Fruit fly (Drosophila melanogaster) whole organism, embryonic: ENCODE data around the gene Awh.
A peak's percentile ranks its signal among the peaks of the same experiment; 100 is the strongest.

ENCODE experiments used
- Adf1 ChIP-seq: fragments of 200-800 bp; sonication (Bioruptor generic); IDR thresholded peaks from 2 replicates; pipeline ENCODE4 v1.3.6; 2022; ENCODE audit warnings: missing biosample characterization, missing genetic modification characterization
- Bgb ChIP-seq: fragments of 200-800 bp; sonication (Bioruptor generic); IDR thresholded peaks from 2 replicates; pipeline ENCODE4 v1.3.6; 2022; ENCODE audit warnings: missing biosample characterization, missing genetic modification characterization; ENCODE audit not compliant: partially characterized antibody
- Blimp-1 ChIP-seq: fragments of 200-800 bp; sonication (Bioruptor generic); optimal IDR thresholded peaks from 3 replicates; lab custom pipeline; 2018; ENCODE audit warnings: missing biosample characterization, missing genetic modification characterization, mild to moderate bottlenecking, moderate library complexity, missing genetic modification reagents
- C15 ChIP-seq: fragments of 200-800 bp; sonication (Bioruptor generic); IDR thresholded peaks from 3 replicates; pipeline ENCODE4 v1.3.6; 2022; ENCODE audit warnings: missing biosample characterization, missing genetic modification characterization
- CG1024 ChIP-seq: fragments of 200-800 bp; sonication (Bioruptor generic); IDR thresholded peaks from 2 replicates; pipeline ENCODE4 v1.3.6; 2022; ENCODE audit warnings: missing biosample characterization, missing genetic modification characterization
- CG10654 ChIP-seq: fragments of 200-800 bp; sonication (Bioruptor generic); optimal IDR thresholded peaks from 2 replicates; lab custom pipeline; 2016; ENCODE audit warnings: missing biosample characterization, missing genetic modification characterization
- CG10979 ChIP-seq: fragments of 200-800 bp; sonication (Bioruptor generic); optimal IDR thresholded peaks from 2 replicates; lab custom pipeline; 2018; ENCODE audit warnings: missing biosample characterization, mild to moderate bottlenecking, missing genetic modification characterization, moderate library complexity
- CG12236 ChIP-seq: fragments of 200-800 bp; sonication (Bioruptor generic); optimal IDR thresholded peaks from 2 replicates; lab custom pipeline; 2016; ENCODE audit warnings: missing biosample characterization, missing genetic modification characterization
- CG12391 ChIP-seq: fragments of 200-800 bp; sonication (Bioruptor generic); optimal IDR thresholded peaks from 3 replicates; lab custom pipeline; 2018; ENCODE audit warnings: missing biosample characterization, mild to moderate bottlenecking, missing genetic modification characterization, moderate library complexity
- CG12942 ChIP-seq: fragments of 200-800 bp; sonication (Bioruptor generic); optimal IDR thresholded peaks from 3 replicates; lab custom pipeline; 2016; ENCODE audit warnings: missing biosample characterization, missing genetic modification characterization
- CG14050 ChIP-seq: fragments of 200-800 bp; sonication (Bioruptor generic); IDR thresholded peaks from 3 replicates; pipeline ENCODE4 v1.3.6; 2022; ENCODE audit warnings: missing biosample characterization, missing genetic modification characterization
- CG1602 ChIP-seq: fragments of 200-800 bp; sonication (Bioruptor generic); optimal IDR thresholded peaks from 3 replicates; lab custom pipeline; 2016; ENCODE audit warnings: missing biosample characterization, missing genetic modification characterization
- CG17829 ChIP-seq: fragments of 200-800 bp; optimal IDR thresholded peaks from 2 replicates; lab custom pipeline; 2019; ENCODE audit warnings: missing biosample characterization, mild to moderate bottlenecking, missing genetic modification characterization, moderate library complexity
- CG18011 ChIP-seq: fragments of 200-800 bp; sonication (Bioruptor generic); optimal IDR thresholded peaks from 2 replicates; lab custom pipeline; 2017; ENCODE audit warnings: missing biosample characterization, missing genetic modification characterization, mild to moderate bottlenecking, moderate library complexity, missing genotype
- CG2889 ChIP-seq: fragments of 200-800 bp; sonication (Bioruptor generic); IDR thresholded peaks from 3 replicates; pipeline ENCODE4 v1.3.6; 2022; ENCODE audit warnings: missing biosample characterization, missing genetic modification characterization
- CG3838 ChIP-seq: fragments of 200-800 bp; sonication (Bioruptor generic); optimal IDR thresholded peaks from 3 replicates; lab custom pipeline; 2016; ENCODE audit warnings: missing biosample characterization, missing genetic modification characterization
- CG4404 ChIP-seq: fragments of 200-800 bp; sonication (Bioruptor generic); IDR thresholded peaks from 2 replicates; pipeline ENCODE4 v1.3.6; 2022; ENCODE audit warnings: missing biosample characterization, missing genetic modification characterization
- CG6254 ChIP-seq: fragments of 200-800 bp; sonication (Bioruptor generic); optimal IDR thresholded peaks from 3 replicates; lab custom pipeline; 2017; ENCODE audit warnings: mild to moderate bottlenecking, missing biosample characterization, missing genetic modification reagents, missing genetic modification characterization
- CG6689 ChIP-seq: fragments of 200-800 bp; sonication (Bioruptor generic); IDR thresholded peaks from 2 replicates; pipeline ENCODE4 v1.3.6; 2022; ENCODE audit warnings: missing biosample characterization, missing genetic modification characterization
- CG8765 ChIP-seq: fragments of 200-800 bp; sonication (Bioruptor generic); IDR thresholded peaks from 2 replicates; pipeline ENCODE4 v1.3.6; 2022; ENCODE audit warnings: missing biosample characterization, missing genetic modification characterization
- CG8924 ChIP-seq: fragments of 200-800 bp; optimal IDR thresholded peaks from 3 replicates; lab custom pipeline; 2019; ENCODE audit warnings: missing biosample characterization, mild to moderate bottlenecking, missing genetic modification characterization, moderate library complexity
- CG9437 ChIP-seq: fragments of 200-800 bp; sonication (Bioruptor generic); optimal IDR thresholded peaks from 2 replicates; lab custom pipeline; 2018; ENCODE audit warnings: missing biosample characterization, mild to moderate bottlenecking, missing genetic modification characterization
- Camta ChIP-seq: fragments of 200-800 bp; sonication (Bioruptor generic); optimal IDR thresholded peaks from 2 replicates; lab custom pipeline; 2016; ENCODE audit warnings: missing biosample characterization, missing genetic modification characterization
- HLH4C ChIP-seq: fragments of 200-800 bp; sonication (Bioruptor generic); IDR thresholded peaks from 3 replicates; pipeline ENCODE4 v1.3.6; 2022; ENCODE audit warnings: missing biosample characterization, missing genetic modification characterization; ENCODE audit not compliant: partially characterized antibody
- Optix ChIP-seq: fragments of 200-800 bp; sonication (Bioruptor generic); IDR thresholded peaks from 3 replicates; pipeline ENCODE4 v1.3.6; 2022; ENCODE audit warnings: missing biosample characterization, missing genetic modification characterization
- Sox100B ChIP-seq: fragments of 200-800 bp; sonication (Bioruptor generic); optimal IDR thresholded peaks from 3 replicates; lab custom pipeline; 2018; ENCODE audit warnings: missing biosample characterization, mild to moderate bottlenecking, missing genetic modification characterization
- Spps ChIP-seq: fragments of 200-800 bp; sonication (Bioruptor generic); optimal IDR thresholded peaks from 2 replicates; lab custom pipeline; 2018; ENCODE audit warnings: missing biosample characterization, mild to moderate bottlenecking, missing genetic modification characterization
- Trl ChIP-seq, 3 experiments: fragments of >200 bp in 2 of 3; fragments of 200-800 bp in 1 of 3; sonication (Bioruptor generic) in 1 of 3; optimal IDR thresholded peaks; 2 replicates in 1 of 3; 3 replicates in 2 of 3; lab custom pipeline; 2016 to 2017; ENCODE audit warnings: missing biosample characterization in 1 of 3, missing genetic modification characterization in 1 of 3
- Xbp1 ChIP-seq: fragments of 200-800 bp; sonication (Bioruptor generic); optimal IDR thresholded peaks from 3 replicates; lab custom pipeline; 2016; ENCODE audit warnings: missing biosample characterization, mild to moderate bottlenecking, missing genetic modification characterization
- amos ChIP-seq: fragments of 200-800 bp; sonication (Bioruptor generic); IDR thresholded peaks from 2 replicates; pipeline ENCODE4 v1.3.6; 2022; ENCODE audit warnings: missing biosample characterization, missing genetic modification characterization; ENCODE audit not compliant: partially characterized antibody
- bab2 ChIP-seq: fragments of 200-800 bp; sonication (Bioruptor generic); optimal IDR thresholded peaks from 2 replicates; lab custom pipeline; 2016; ENCODE audit warnings: missing biosample characterization, missing genetic modification characterization
- bbx ChIP-seq: fragments of 200-800 bp; sonication (Bioruptor generic); IDR thresholded peaks from 2 replicates; pipeline ENCODE4 v1.3.6; 2022; ENCODE audit warnings: missing biosample characterization, missing genetic modification characterization; ENCODE audit not compliant: partially characterized antibody
- cato ChIP-seq: fragments of 200-800 bp; sonication (Bioruptor generic); optimal IDR thresholded peaks from 2 replicates; lab custom pipeline; 2016; ENCODE audit warnings: missing biosample characterization, missing genetic modification characterization, borderline replicate concordance
- cg ChIP-seq: fragments of 200-800 bp; sonication (Bioruptor generic); optimal IDR thresholded peaks from 3 replicates; lab custom pipeline; 2019; ENCODE audit warnings: missing biosample characterization, mild to moderate bottlenecking, missing genetic modification characterization, moderate library complexity
- ci ChIP-seq: fragments of 200-800 bp; sonication (Bioruptor generic); IDR thresholded peaks from 3 replicates; pipeline ENCODE4 v1.3.6; 2022; ENCODE audit warnings: missing biosample characterization, missing genetic modification characterization
- dimm ChIP-seq: fragments of 200-800 bp; sonication (Bioruptor generic); IDR thresholded peaks from 2 replicates; pipeline ENCODE4 v1.3.6; 2022; ENCODE audit warnings: missing biosample characterization, missing genetic modification characterization
- dpn ChIP-seq, 2 experiments: fragments of 200-800 bp; sonication (Bioruptor generic); optimal IDR thresholded peaks; 3 replicates each; lab custom pipeline; 2016; ENCODE audit warnings: missing biosample characterization in 2 of 2, missing genetic modification characterization in 2 of 2
- hkb ChIP-seq, 2 experiments: fragments of 200-800 bp in 1 of 2; fragments of >200 bp in 1 of 2; sonication (Bioruptor generic) in 1 of 2; IDR thresholded peaks in 1 of 2; optimal IDR thresholded peaks in 1 of 2; 2 replicates each; pipeline versions ENCODE4 v1.3.6 to Lab custom; 2017 to 2022; ENCODE audit warnings: missing biosample characterization in 1 of 2, missing genetic modification characterization in 1 of 2
- kah ChIP-seq: fragments of 200-800 bp; sonication (Bioruptor generic); optimal IDR thresholded peaks from 2 replicates; lab custom pipeline; 2018; ENCODE audit warnings: missing biosample characterization, mild to moderate bottlenecking, missing genetic modification characterization
- org-1 ChIP-seq: fragments of 200-800 bp; sonication (Bioruptor generic); optimal IDR thresholded peaks from 2 replicates; lab custom pipeline; 2017; ENCODE audit warnings: missing biosample characterization, missing genetic modification characterization
- pho ChIP-seq: fragments of 200-800 bp; sonication (Bioruptor generic); optimal IDR thresholded peaks from 2 replicates; lab custom pipeline; 2016; ENCODE audit warnings: missing biosample characterization, missing genetic modification characterization
- phol ChIP-seq: fragments of 200-800 bp; sonication (Bioruptor generic); optimal IDR thresholded peaks from 3 replicates; lab custom pipeline; 2018; ENCODE audit warnings: missing biosample characterization, mild to moderate bottlenecking, missing genetic modification characterization, moderate library complexity
- prd ChIP-seq, 3 experiments: fragments of >200 bp in 2 of 3; fragments of 200-800 bp in 1 of 3; sonication (Bioruptor generic) in 1 of 3; optimal IDR thresholded peaks in 2 of 3; IDR thresholded peaks in 1 of 3; 2 replicates in 2 of 3; 3 replicates in 1 of 3; pipeline versions ENCODE4 v1.3.6 to Lab custom; 2017 to 2022; ENCODE audit warnings: missing biosample characterization in 1 of 3, missing genetic modification characterization in 1 of 3
- sens-2 ChIP-seq: fragments of 200-800 bp; sonication (Bioruptor generic); IDR thresholded peaks from 2 replicates; pipeline ENCODE4 v1.3.6; 2022; ENCODE audit warnings: missing biosample characterization, missing genetic modification characterization
- sr ChIP-seq: fragments of 200-800 bp; sonication (Bioruptor generic); IDR thresholded peaks from 3 replicates; pipeline ENCODE4 v1.3.6; 2022; ENCODE audit warnings: missing biosample characterization, missing genetic modification characterization
- trh ChIP-seq: fragments of 200-800 bp; sonication (Bioruptor generic); optimal IDR thresholded peaks from 2 replicates; lab custom pipeline; 2016; ENCODE audit warnings: missing biosample characterization, missing genetic modification characterization
- ttk ChIP-seq: fragments of 200-800 bp; sonication (Bioruptor generic); IDR thresholded peaks from 2 replicates; pipeline ENCODE4 v2.1.2; 2022; ENCODE audit warnings: missing biosample characterization, missing genetic modification characterization
- vfl ChIP-seq: fragments of 200-800 bp; sonication (Bioruptor generic); optimal IDR thresholded peaks from 2 replicates; lab custom pipeline; 2016; ENCODE audit warnings: missing biosample characterization, missing genetic modification characterization
- wdn ChIP-seq: fragments of 200-800 bp; sonication (Bioruptor generic); IDR thresholded peaks from 2 replicates; pipeline ENCODE4 v1.3.6; 2022; ENCODE audit warnings: missing biosample characterization, missing genetic modification characterization
- wor ChIP-seq: fragments of 200-800 bp; sonication (Bioruptor generic); IDR thresholded peaks from 2 replicates; pipeline ENCODE4 v1.3.6; 2022; ENCODE audit warnings: missing biosample characterization, missing genetic modification characterization

Awh gene

DNA sequence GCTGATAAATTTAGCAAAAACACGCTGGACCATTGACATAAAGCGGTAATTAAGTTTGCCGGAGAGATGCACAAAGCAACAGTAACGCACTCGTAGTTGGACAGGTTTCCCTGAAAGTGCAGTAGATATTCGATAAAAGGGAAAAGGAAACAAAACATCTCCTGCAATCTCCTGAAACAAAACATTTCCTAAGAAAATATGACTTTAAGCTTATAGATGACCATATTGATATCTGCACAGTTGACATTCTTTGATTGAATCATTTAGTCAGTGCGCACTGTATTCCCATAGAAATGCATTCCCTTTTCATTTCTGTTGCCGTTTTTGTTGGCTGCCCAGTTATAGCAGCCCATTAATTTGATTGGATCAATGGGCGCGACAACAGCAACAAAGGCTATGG lies 6.8 kb downstream of the Awh start (continued):
- TF ChIP-seq amos (GFP tag; lab: Robert Waterston, UW) = no peak
- no peak for TF ChIP-seq vfl
- no peak for TF ChIP-seq CG18011 (GFP tag; lab: Kevin White, UChicago)
- TF ChIP-seq CG1024 (GFP tag; lab: Robert Waterston, UW) = no peak
- TF ChIP-seq Camta (GFP tag; lab: Kevin White, UChicago) = no peak
- no peak for TF ChIP-seq Trl (optimal IDR thresholded peaks at IDR 0.05; lab: Kevin White, UChicago)
- TF ChIP-seq Trl (GFP tag; optimal IDR thresholded peaks at IDR 0.05; lab: Kevin White, UChicago) = peak; percentile 1
- TF ChIP-seq Bgb (GFP tag; lab: Robert Waterston, UW) = no peak
- TF ChIP-seq trh (GFP tag; lab: Kevin White, UChicago) = peak; percentile 7
- TF ChIP-seq wor = peak; percentile 56
- TF ChIP-seq kah (GFP tag; lab: Kevin White, UChicago) = no peak
- TF ChIP-seq CG6254 = no peak
- no peak for TF ChIP-seq Optix (GFP tag; lab: Robert Waterston, UW)
- peak; percentile 23 for TF ChIP-seq CG12236 (GFP tag; lab: Kevin White, UChicago)
- no peak for TF ChIP-seq sr (GFP tag; lab: Robert Waterston, UW)
- no peak for TF ChIP-seq CG3838 (GFP tag; lab: Kevin White, UChicago)
- no peak for TF ChIP-seq CG2889 (GFP tag; lab: Robert Waterston, UW)
- peak; percentile 18 for TF ChIP-seq cato (GFP tag; lab: Kevin White, UChicago)
- no peak for TF ChIP-seq prd (optimal IDR thresholded peaks at IDR 0.05; lab: Kevin White, UChicago)
- peak; percentile 76; the same call in 2 of the 3 replicates for TF ChIP-seq prd (GFP tag; IDR thresholded peaks at IDR 0.05; lab: Robert Waterston, UW)
- TF ChIP-seq bbx = no peak
- TF ChIP-seq CG9437 (GFP tag; lab: Kevin White, UChicago) = peak; percentile 2
- peak; percentile 69 for TF ChIP-seq ttk
- no peak for TF ChIP-seq Adf1 (GFP tag; lab: Robert Waterston, UW)
- peak; percentile 50 for TF ChIP-seq CG1602 (GFP tag; lab: Kevin White, UChicago)
- TF ChIP-seq CG6689 (GFP tag; lab: Robert Waterston, UW) = peak; percentile 72
- TF ChIP-seq CG8924 (tag; lab: Kevin White, UChicago) = peak; percentile 56
- no peak for TF ChIP-seq C15
- TF ChIP-seq pho (GFP tag; lab: Kevin White, UChicago) = no peak
- TF ChIP-seq sens-2 = 0 out of 2 replicates have a peak, but pooled peaks have one; percentile 45
- TF ChIP-seq Xbp1 (GFP tag; lab: Kevin White, UChicago) = peak; percentile 64
- TF ChIP-seq CG17829 (tag; lab: Kevin White, UChicago) = peak; percentile 34
- no peak for TF ChIP-seq CG10654 (GFP tag; lab: Kevin White, UChicago)
- peak; percentile 92 for TF ChIP-seq ci (GFP tag; lab: Robert Waterston, UW)
- TF ChIP-seq CG4404 (GFP tag; lab: Robert Waterston, UW) = peak; percentile 51
- no peak for TF ChIP-seq HLH4C
- TF ChIP-seq CG12942 (GFP tag; lab: Kevin White, UChicago) = peak; percentile 40
- no peak for TF ChIP-seq Spps (tag; lab: Kevin White, UChicago)
- no peak; the same call in 1 of the 2 replicates for TF ChIP-seq CG8765
- TF ChIP-seq phol (tag; lab: Kevin White, UChicago) = peak; percentile 41
- no peak for TF ChIP-seq bab2
- TF ChIP-seq cg = no peak
- no peak for TF ChIP-seq wdn (GFP tag; lab: Robert Waterston, UW)
- TF ChIP-seq CG10979 = peak; percentile 48
- peak; percentile 36 for TF ChIP-seq org-1
- no peak for TF ChIP-seq dimm (GFP tag; lab: Robert Waterston, UW)
- no peak for TF ChIP-seq hkb (optimal IDR thresholded peaks at IDR 0.05; lab: Kevin White, UChicago)
- peak; percentile 40; the same call in 1 of the 2 replicates for TF ChIP-seq hkb (GFP tag; IDR thresholded peaks at IDR 0.05; lab: Robert Waterston, UW)
- peak; percentile 56 for TF ChIP-seq Blimp-1 (GFP tag; lab: Kevin White, UChicago)
- peak; percentile 21 for TF ChIP-seq Sox100B (GFP tag; lab: Kevin White, UChicago)
- peak; percentile 62 for TF ChIP-seq CG12391
- peak; percentile 47; the same call in 1 of the 3 replicates for TF ChIP-seq CG14050 (GFP tag; lab: Robert Waterston, UW)
- peak in 1 of 2 experiments; percentile 62 for TF ChIP-seq dpn (GFP tag; optimal IDR thresholded peaks at IDR 0.05; lab: Kevin White, UChicago)
